Worm (Caenorhabditis elegans) whole organism, L3 larva: ENCODE measurements around the gene cyd-1.
A peak's percentile ranks its signal among the peaks of the same experiment; 100 is the strongest.

Source experiments
- R02D3.7 ChIP-seq: fragments of 150-350 bp; optimal IDR thresholded peaks from 2 replicates; lab custom pipeline; 2014; ENCODE audit warnings: missing biosample characterization, missing genetic modification characterization
- ZK546.5 ChIP-seq: sonication (generic microtip); optimal IDR thresholded peaks from 2 replicates; lab custom pipeline; 2017; ENCODE audit warnings: missing biosample characterization, missing genetic modification characterization
- aly-2 ChIP-seq: fragments of 150-350 bp; optimal IDR thresholded peaks from 2 replicates; lab custom pipeline; 2014; ENCODE audit warnings: missing biosample characterization, missing genetic modification characterization
- ceh-28 ChIP-seq: fragments of 150-350 bp; optimal IDR thresholded peaks from 2 replicates; lab custom pipeline; 2014; ENCODE audit warnings: missing biosample characterization, missing genetic modification reagents, missing genetic modification characterization
- ceh-82 ChIP-seq: fragments of 150-350 bp; optimal IDR thresholded peaks from 2 replicates; lab custom pipeline; 2014; ENCODE audit warnings: missing biosample characterization, missing genetic modification characterization
- ceh-9 ChIP-seq: sonication (generic microtip); optimal IDR thresholded peaks from 2 replicates; lab custom pipeline; 2018; ENCODE audit warnings: missing biosample characterization, missing genetic modification characterization
- daf-12 ChIP-seq: fragments of 150-350 bp; optimal IDR thresholded peaks from 2 replicates; lab custom pipeline; 2014; ENCODE audit warnings: missing biosample characterization, missing genetic modification reagents, missing genetic modification characterization
- egl-27 ChIP-seq: sonication (generic microtip); optimal IDR thresholded peaks from 4 replicates; lab custom pipeline; 2017; ENCODE audit warnings: missing biosample characterization, missing genetic modification reagents, missing genetic modification characterization
- egl-5 ChIP-seq: fragments of 150-350 bp; optimal IDR thresholded peaks from 2 replicates; lab custom pipeline; 2017; ENCODE audit warnings: missing biosample characterization, missing genetic modification reagents, missing genetic modification characterization, inconsistent platforms
- elt-1 ChIP-seq: fragments of 150-350 bp; optimal IDR thresholded peaks from 2 replicates; lab custom pipeline; 2014; ENCODE audit warnings: missing biosample characterization, missing genetic modification characterization
- elt-2 ChIP-seq: sonication (generic microtip); optimal IDR thresholded peaks from 2 replicates; lab custom pipeline; 2016; ENCODE audit warnings: missing genetic modification reagents, mild to moderate bottlenecking, missing genetic modification characterization, missing compliant biosample characterization
- elt-3 ChIP-seq, 3 experiments: fragments of 150-350 bp in 1 of 3; sonication (generic microtip) in 2 of 3; optimal IDR thresholded peaks; 2 replicates in 2 of 3; 4 replicates in 1 of 3; lab custom pipeline; 2014 to 2017; ENCODE audit warnings: missing biosample characterization in 3 of 3, missing genetic modification characterization in 3 of 3
- eor-1 ChIP-seq, 2 experiments: fragments of 150-350 bp; optimal IDR thresholded peaks; 2 replicates each; lab custom pipeline; 2014 to 2018; ENCODE audit warnings: missing biosample characterization in 2 of 2, missing genetic modification characterization in 2 of 2
- fkh-10 ChIP-seq: sonication (generic microtip); optimal IDR thresholded peaks from 2 replicates; lab custom pipeline; 2017; ENCODE audit warnings: missing biosample characterization, missing genetic modification reagents, missing genetic modification characterization
- fos-1 ChIP-seq: fragments of 150-350 bp; optimal IDR thresholded peaks from 2 replicates; lab custom pipeline; 2014; ENCODE audit warnings: missing biosample characterization, missing genetic modification characterization
- hmg-11 ChIP-seq: sonication (generic microtip); optimal IDR thresholded peaks from 2 replicates; lab custom pipeline; 2016; ENCODE audit warnings: missing genetic modification characterization, missing compliant biosample characterization
- lin-15B ChIP-seq: fragments of 150-350 bp; optimal IDR thresholded peaks from 2 replicates; lab custom pipeline; 2014; ENCODE audit warnings: missing biosample characterization, missing genetic modification characterization
- mml-1 ChIP-seq: fragments of 150-350 bp; sonication (generic microtip); optimal IDR thresholded peaks from 3 replicates; lab custom pipeline; 2014; ENCODE audit warnings: missing biosample characterization, missing genetic modification characterization
- nfya-1 ChIP-seq: sonication (generic microtip); optimal IDR thresholded peaks from 2 replicates; lab custom pipeline; 2017; ENCODE audit warnings: missing genetic modification characterization, mild to moderate bottlenecking, missing compliant biosample characterization, antibody characterized with exemption, moderate library complexity; ENCODE audit not compliant: insufficient read depth
- nhr-11 ChIP-seq: fragments of 150-350 bp; optimal IDR thresholded peaks from 2 replicates; lab custom pipeline; 2014; ENCODE audit warnings: missing biosample characterization, missing genetic modification characterization
- nhr-12 ChIP-seq: fragments of 150-350 bp; optimal IDR thresholded peaks from 2 replicates; lab custom pipeline; 2014; ENCODE audit warnings: missing biosample characterization, missing genetic modification characterization
- nhr-23 ChIP-seq: fragments of 150-350 bp; optimal IDR thresholded peaks from 2 replicates; lab custom pipeline; 2014; ENCODE audit warnings: missing biosample characterization, missing genetic modification reagents, missing genetic modification characterization
- nhr-25 ChIP-seq: sonication (generic microtip); optimal IDR thresholded peaks from 2 replicates; lab custom pipeline; 2017; ENCODE audit warnings: missing biosample characterization, missing genetic modification characterization
- nhr-28 ChIP-seq: fragments of 150-350 bp; optimal IDR thresholded peaks from 2 replicates; lab custom pipeline; 2014; ENCODE audit warnings: missing biosample characterization, missing genetic modification characterization
- nhr-43 ChIP-seq: sonication (generic microtip); optimal IDR thresholded peaks from 2 replicates; lab custom pipeline; 2016; ENCODE audit warnings: mild to moderate bottlenecking, missing genetic modification characterization, missing compliant biosample characterization; ENCODE audit not compliant: poor library complexity, severe bottlenecking
- nhr-67 ChIP-seq: fragments of 150-350 bp; optimal IDR thresholded peaks from 2 replicates; lab custom pipeline; 2014; ENCODE audit warnings: missing biosample characterization, missing genetic modification characterization
- nhr-76 ChIP-seq: fragments of 150-350 bp; sonication (generic microtip); optimal IDR thresholded peaks from 5 replicates; lab custom pipeline; 2014; ENCODE audit warnings: missing biosample characterization, missing genetic modification characterization
- nhr-77 ChIP-seq: fragments of 150-350 bp; optimal IDR thresholded peaks from 2 replicates; lab custom pipeline; 2014; ENCODE audit warnings: missing biosample characterization, missing genetic modification characterization
- pha-4 ChIP-seq: fragments of 150-350 bp; optimal IDR thresholded peaks from 2 replicates; lab custom pipeline; 2014; ENCODE audit warnings: missing biosample characterization, missing genetic modification reagents, missing genetic modification characterization
- pqm-1 ChIP-seq: fragments of 150-350 bp; optimal IDR thresholded peaks from 2 replicates; lab custom pipeline; 2017; ENCODE audit warnings: missing biosample characterization, missing genetic modification characterization, inconsistent platforms
- sea-2 ChIP-seq: fragments of 150-350 bp; sonication (generic microtip); optimal IDR thresholded peaks from 4 replicates; lab custom pipeline; 2014; ENCODE audit warnings: missing biosample characterization, missing genetic modification reagents, missing genetic modification characterization
- skn-1 ChIP-seq: fragments of 150-350 bp; optimal IDR thresholded peaks from 2 replicates; lab custom pipeline; 2014; ENCODE audit warnings: missing biosample characterization, missing genetic modification characterization
- snpc-4 ChIP-seq: fragments of 150-350 bp; optimal IDR thresholded peaks from 2 replicates; lab custom pipeline; 2014; ENCODE audit warnings: missing biosample characterization, missing genetic modification characterization
- unc-39 ChIP-seq: sonication (generic microtip); optimal IDR thresholded peaks from 4 replicates; lab custom pipeline; 2017; ENCODE audit warnings: missing biosample characterization, missing genetic modification characterization
- unc-62 ChIP-seq: fragments of 150-350 bp; sonication (generic microtip); optimal IDR thresholded peaks from 4 replicates; lab custom pipeline; 2014; ENCODE audit warnings: missing biosample characterization, missing genetic modification reagents, missing genetic modification characterization
- zag-1 ChIP-seq: fragments of 150-350 bp; optimal IDR thresholded peaks from 2 replicates; lab custom pipeline; 2014; ENCODE audit warnings: missing biosample characterization, missing genetic modification characterization
- ztf-11 ChIP-seq: fragments of 150-350 bp; optimal IDR thresholded peaks from 2 replicates; lab custom pipeline; 2014; ENCODE audit warnings: missing biosample characterization, missing genetic modification characterization
- ztf-4 ChIP-seq: fragments of 150-350 bp; optimal IDR thresholded peaks from 2 replicates; lab custom pipeline; 2014; ENCODE audit warnings: missing biosample characterization, missing genetic modification characterization

cyd-1 gene

DNA sequence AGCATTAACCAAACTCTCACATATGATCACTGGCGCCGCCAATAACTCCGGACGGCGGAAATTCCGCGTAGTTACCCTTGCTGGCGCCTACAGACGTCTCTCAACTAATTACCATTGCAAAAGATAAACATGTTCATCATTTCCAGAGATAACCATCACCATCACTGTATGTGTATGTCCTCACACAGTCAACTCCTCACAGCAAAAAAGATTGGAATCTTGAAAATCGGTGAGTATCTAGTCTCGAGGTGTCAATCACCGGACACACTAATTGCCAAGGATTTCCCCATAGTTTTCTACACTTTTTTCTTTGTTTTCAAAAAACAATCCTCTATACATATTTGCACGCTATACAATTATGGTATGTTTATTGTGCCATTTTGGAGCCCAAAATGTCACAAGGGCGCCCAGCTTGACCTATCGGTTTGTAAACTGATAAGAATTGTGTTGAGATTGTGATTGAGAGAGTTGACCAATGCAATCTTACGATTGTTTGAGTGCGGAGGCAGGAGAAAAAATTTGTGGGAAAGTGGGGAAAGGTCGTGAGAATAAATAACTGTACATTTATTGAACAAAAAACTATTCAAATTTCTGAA is 1.7 kb downstream of the cyd-1 start:
- no peak for TF ChIP-seq snpc-4 (tag; lab: Kevin White, UChicago)
- no peak for TF ChIP-seq lin-15B (tag; lab: Kevin White, UChicago)
- no peak for TF ChIP-seq fkh-10 (GFP tag; lab: Kevin White, UChicago)
- peak; percentile 48 for TF ChIP-seq pha-4 (tag; lab: Kevin White, UChicago)
- no peak for TF ChIP-seq nhr-67 (tag; lab: Kevin White, UChicago)
- TF ChIP-seq elt-2 (tag; lab: Kevin White, UChicago) = peak; percentile 53
- TF ChIP-seq daf-12 = no peak
- TF ChIP-seq nhr-11 (tag; lab: Kevin White, UChicago) = no peak
- no peak for TF ChIP-seq ceh-28 (tag; lab: Kevin White, UChicago)
- no peak for TF ChIP-seq zag-1 (tag; lab: Kevin White, UChicago)
- no peak for TF ChIP-seq nhr-12
- no peak for TF ChIP-seq nhr-77 (tag; lab: Kevin White, UChicago)
- no peak for TF ChIP-seq fos-1 (tag; lab: Kevin White, UChicago)
- no peak for TF ChIP-seq hmg-11 (tag; lab: Kevin White, UChicago)
- no peak for TF ChIP-seq eor-1 (tag; optimal IDR thresholded peaks at IDR 0.05; lab: Kevin White, UChicago)
- peak; percentile 17 for TF ChIP-seq unc-62 (GFP tag; lab: Kevin White, UChicago)
- TF ChIP-seq egl-27 = no peak
- TF ChIP-seq nhr-25 (tag; lab: Kevin White, UChicago) = peak; percentile 14
- no peak for TF ChIP-seq nhr-43 (tag; lab: Kevin White, UChicago)
- no peak for TF ChIP-seq R02D3.7 (tag; lab: Kevin White, UChicago)
- no peak for TF ChIP-seq ztf-4 (tag; lab: Kevin White, UChicago)
- TF ChIP-seq egl-5 = no peak
- TF ChIP-seq ceh-9 (tag; lab: Kevin White, UChicago) = no peak
- no peak for TF ChIP-seq sea-2
- no peak for TF ChIP-seq ceh-82
- no peak for TF ChIP-seq nhr-28
- no peak for TF ChIP-seq nhr-23
- peak; percentile 92 for TF ChIP-seq elt-1
- no peak for TF ChIP-seq ZK546.5 (tag; lab: Kevin White, UChicago)

DNA sequence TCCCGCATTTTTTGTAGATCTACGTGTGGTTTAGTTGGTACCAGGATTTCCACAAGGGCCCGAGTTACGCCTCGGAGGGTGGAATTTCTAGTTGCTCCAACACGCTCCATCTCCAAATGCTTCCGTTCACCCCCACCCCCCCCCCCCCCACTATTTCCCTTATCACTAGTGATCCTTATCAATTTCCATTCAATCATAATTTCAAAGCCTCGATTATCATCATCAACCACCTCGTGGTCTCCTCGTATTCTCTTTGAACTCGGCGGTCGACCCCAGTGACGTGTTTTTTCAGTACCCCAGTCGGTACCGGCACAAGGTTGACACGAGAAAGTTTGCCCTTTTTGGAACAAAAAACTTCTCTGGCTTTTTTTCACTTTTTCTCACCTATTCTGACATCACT is 2.4 kb downstream of the cyd-1 start:
- TF ChIP-seq unc-62 (GFP tag; lab: Kevin White, UChicago) (no peak), ztf-11 (tag; lab: Kevin White, UChicago) (no peak), ceh-9 (tag; lab: Kevin White, UChicago) (no peak), elt-2 (tag; lab: Kevin White, UChicago) (peak; percentile 76), nhr-67 (tag; lab: Kevin White, UChicago) (no peak), pqm-1 (tag; lab: Kevin White, UChicago) (peak; percentile 8), nfya-1 (tag; lab: Kevin White, UChicago) (no peak), R02D3.7 (tag; lab: Kevin White, UChicago) (no peak), snpc-4 (tag; lab: Kevin White, UChicago) (no peak), zag-1 (tag; lab: Kevin White, UChicago) (no peak), elt-3 (tag; optimal IDR thresholded peaks at IDR 0.05; lab: Kevin White, UChicago) (no peak), nhr-77 (tag; lab: Kevin White, UChicago) (no peak), ZK546.5 (tag; lab: Kevin White, UChicago) (no peak), mml-1 (no peak), daf-12 (no peak), skn-1 (no peak)

DNA sequence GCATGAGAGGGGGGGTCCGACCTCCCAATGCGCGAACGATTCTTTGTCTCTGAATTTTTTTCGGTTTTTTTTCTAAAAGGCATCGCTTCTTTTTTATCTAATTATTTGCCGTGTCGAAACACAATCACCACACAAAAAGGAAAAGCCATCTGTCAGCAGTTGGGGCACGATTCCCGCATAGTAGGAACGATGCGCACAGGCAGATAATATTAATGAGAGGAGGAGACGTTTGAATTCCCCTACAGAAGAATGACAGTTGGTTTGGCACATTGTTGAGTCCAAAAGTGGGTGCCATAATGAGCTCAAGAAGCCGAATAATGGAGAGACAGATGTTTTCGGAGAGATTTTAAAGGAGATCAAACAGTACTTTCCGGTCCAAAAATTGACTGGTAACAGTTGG is 4.3 kb downstream of the cyd-1 start:
- no peak for TF ChIP-seq daf-12
- TF ChIP-seq pha-4 (tag; lab: Kevin White, UChicago) = no peak
- no peak for TF ChIP-seq sea-2
- TF ChIP-seq egl-5 = no peak
- no peak for TF ChIP-seq mml-1
- no peak for TF ChIP-seq elt-2 (tag; lab: Kevin White, UChicago)
- TF ChIP-seq aly-2 (tag; lab: Kevin White, UChicago) = no peak
- TF ChIP-seq ztf-4 (tag; lab: Kevin White, UChicago) = no peak
- no peak for TF ChIP-seq fkh-10 (GFP tag; lab: Kevin White, UChicago)
- TF ChIP-seq nhr-76 = no peak
- no peak for TF ChIP-seq unc-39 (tag; lab: Kevin White, UChicago)
- TF ChIP-seq nhr-11 (tag; lab: Kevin White, UChicago) = no peak
- no peak for TF ChIP-seq nhr-12
- no peak for TF ChIP-seq unc-62 (GFP tag; lab: Kevin White, UChicago)
- TF ChIP-seq nfya-1 (tag; lab: Kevin White, UChicago) = no peak
